Worm (Caenorhabditis elegans): ENCODE measurements around the gene srj-22.
A peak's percentile ranks its signal among the peaks of the same experiment; 100 is the strongest.

- TF ChIP-seq him-1 (tag; optimal IDR thresholded peaks at IDR 0.05), result peak; percentile 39
- TF ChIP-seq W03F9.2 (tag; optimal IDR thresholded peaks at IDR 0.05), result no peak
These were observed 21.6 kb downstream of the srj-22 start for ce11 chrV:10721912-10722426.

Data from whole organism, L4/young adult.